Worm (Caenorhabditis elegans): ENCODE measurements around the gene Y57G11C.20.

Y57G11C.20 gene

ce11 chrIV:14836885-14837284 lies 6.3 kb upstream of the Y57G11C.20 start, which contains the start of gene Y57G11C.22:
Gene Y57G11C.22 (plus strand): TSS chrIV:14837211.
- TF ChIP-seq unc-39 (tag; optimal IDR thresholded peaks at IDR 0.05): no peak
- TF ChIP-seq C34F6.9 (tag; optimal IDR thresholded peaks at IDR 0.05): peak; percentile 61
- TF ChIP-seq nhr-129 (tag; optimal IDR thresholded peaks at IDR 0.05): peak; percentile 72
- peak; percentile 58 for TF ChIP-seq unc-55 (GFP tag; optimal IDR thresholded peaks at IDR 0.05)
- TF ChIP-seq crh-2 (tag; optimal IDR thresholded peaks at IDR 0.05): peak; percentile 42
- TF ChIP-seq lsy-2 (tag; optimal IDR thresholded peaks at IDR 0.05): peak in 1 of 2 experiments; percentile 65
- peak; percentile 43 for TF ChIP-seq mab-5 (tag; optimal IDR thresholded peaks at IDR 0.05)
- TF ChIP-seq mdl-1 (tag; optimal IDR thresholded peaks at IDR 0.05): no peak
- TF ChIP-seq lin-13 (GFP tag; optimal IDR thresholded peaks at IDR 0.05): peak; percentile 7
- TF ChIP-seq nhr-237 (tag; optimal IDR thresholded peaks at IDR 0.05): no peak

DNA sequence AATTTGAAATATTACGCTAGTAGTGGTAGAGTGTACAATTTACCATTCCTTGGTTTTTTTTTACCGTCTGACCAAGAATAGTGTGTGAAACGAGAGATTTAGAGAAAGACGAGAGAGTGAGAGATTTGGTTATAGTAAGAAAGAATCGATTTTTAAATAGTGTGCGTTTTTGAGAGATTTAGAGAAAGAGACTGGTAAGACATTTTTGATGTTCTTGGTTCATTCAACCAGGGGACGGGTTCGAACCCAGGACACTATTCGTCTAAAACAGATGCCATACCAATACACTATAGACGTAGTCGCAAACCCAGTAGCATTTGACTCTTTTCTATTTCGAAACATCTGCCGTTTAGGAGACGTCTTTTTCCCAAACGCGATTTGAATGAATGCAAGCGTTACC lies 5.1 kb upstream of the Y57G11C.20 start:
- TF ChIP-seq sma-3 (GFP tag; optimal IDR thresholded peaks at IDR 0.05): peak; percentile 93
- TF ChIP-seq blmp-1 (tag; optimal IDR thresholded peaks at IDR 0.05; ENCODE audit: insufficient read depth): peak; percentile 56
- TF ChIP-seq nhr-10 (tag; optimal IDR thresholded peaks at IDR 0.05): no peak
- TF ChIP-seq ztf-4 (tag; optimal IDR thresholded peaks at IDR 0.05): peak; percentile 52
- peak; percentile 75 for TF ChIP-seq gmeb-1 (tag; optimal IDR thresholded peaks at IDR 0.05)
- peak; percentile 77 to 90 for TF ChIP-seq lsy-2 (tag; optimal IDR thresholded peaks at IDR 0.05)
- no peak for TF ChIP-seq nhr-77 (tag; optimal IDR thresholded peaks at IDR 0.05)
- no peak for TF ChIP-seq peb-1 (tag; optimal IDR thresholded peaks at IDR 0.05)
- peak; percentile 80 for TF ChIP-seq egl-27 (tag; optimal IDR thresholded peaks at IDR 0.05)
- peak; percentile 89 for TF ChIP-seq sem-4 (tag; optimal IDR thresholded peaks at IDR 0.05)
- peak; percentile 30 for TF ChIP-seq ceh-16 (tag; optimal IDR thresholded peaks at IDR 0.05)
- TF ChIP-seq sma-9 (GFP tag; optimal IDR thresholded peaks at IDR 0.05): peak; percentile 94
- TF ChIP-seq sma-9 (tag; optimal IDR thresholded peaks at IDR 0.05): no peak
- peak; percentile 85 for TF ChIP-seq F13H6.1 (tag; optimal IDR thresholded peaks at IDR 0.05)
- no peak for TF ChIP-seq skn-1 (tag; optimal IDR thresholded peaks at IDR 0.05)
- TF ChIP-seq C34F6.9 (tag; optimal IDR thresholded peaks at IDR 0.05): peak; percentile 94
- TF ChIP-seq R02D3.7 (tag; optimal IDR thresholded peaks at IDR 0.05): no peak
- peak; percentile 84 for TF ChIP-seq crh-2 (tag; optimal IDR thresholded peaks at IDR 0.05)
- peak; percentile 64 for TF ChIP-seq zag-1 (tag; optimal IDR thresholded peaks at IDR 0.05)
- TF ChIP-seq unc-39 (tag; optimal IDR thresholded peaks at IDR 0.05): no peak
- peak; percentile 76 for TF ChIP-seq Y55F3AM.14 (GFP tag; optimal IDR thresholded peaks at IDR 0.05)
- peak; percentile 93 for TF ChIP-seq unc-55 (GFP tag; optimal IDR thresholded peaks at IDR 0.05)
- TF ChIP-seq fos-1 (tag; optimal IDR thresholded peaks at IDR 0.05): peak; percentile 49
- peak; percentile 97 for TF ChIP-seq nhr-129 (tag; optimal IDR thresholded peaks at IDR 0.05)
- TF ChIP-seq nhr-25 (tag; optimal IDR thresholded peaks at IDR 0.05): peak; percentile 83
- peak; percentile 21 for TF ChIP-seq ztf-11 (tag; optimal IDR thresholded peaks at IDR 0.05)
- TF ChIP-seq nhr-21 (tag; optimal IDR thresholded peaks at IDR 0.05): peak; percentile 86
- TF ChIP-seq snpc-4 (tag; optimal IDR thresholded peaks at IDR 0.05): peak; percentile 8
- TF ChIP-seq lin-13 (GFP tag; optimal IDR thresholded peaks at IDR 0.05): peak; percentile 83
- peak; percentile 76 for TF ChIP-seq nhr-6 (tag; optimal IDR thresholded peaks at IDR 0.05)
- TF ChIP-seq mab-5 (tag; optimal IDR thresholded peaks at IDR 0.05): peak; percentile 53

DNA sequence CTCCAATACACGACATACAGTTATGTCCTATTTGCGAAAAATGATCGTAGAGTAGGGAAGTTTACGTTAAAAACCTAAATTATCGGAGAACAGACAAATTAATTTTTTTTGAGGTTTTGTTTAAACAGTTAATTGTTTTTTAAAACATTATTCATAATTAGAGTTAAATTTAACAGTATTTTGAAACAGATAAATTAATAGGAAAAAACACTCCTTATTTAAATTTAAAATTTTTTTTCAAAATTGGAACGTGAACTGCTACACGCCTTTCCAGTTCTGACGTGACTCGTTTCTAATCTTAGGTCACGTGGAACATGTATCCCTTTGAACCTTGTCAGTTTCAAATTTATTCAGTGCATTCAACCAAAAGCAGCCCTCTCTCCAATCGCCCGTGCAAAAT lies 10.5 kb downstream of the Y57G11C.20 start, which contains the start of gene Y57G11C.52:
TSS of gene Y57G11C.52 (plus strand) at position 301 of the 400 bp plus-strand sequence.
- TF ChIP-seq sem-4 (tag; optimal IDR thresholded peaks at IDR 0.05) (no peak), nhr-10 (tag; optimal IDR thresholded peaks at IDR 0.05) (no peak), ZK546.5 (tag; optimal IDR thresholded peaks at IDR 0.05) (no peak), sma-3 (GFP tag; optimal IDR thresholded peaks at IDR 0.05) (no peak), peb-1 (tag; optimal IDR thresholded peaks at IDR 0.05) (no peak), skn-1 (tag; optimal IDR thresholded peaks at IDR 0.05) (no peak), C34F6.9 (tag; optimal IDR thresholded peaks at IDR 0.05) (no peak), lin-13 (GFP tag; optimal IDR thresholded peaks at IDR 0.05) (no peak), nhr-25 (tag; optimal IDR thresholded peaks at IDR 0.05) (no peak), ama-1 (optimal IDR thresholded peaks at IDR 0.05) (no peak), mdl-1 (tag; optimal IDR thresholded peaks at IDR 0.05) (no peak), aly-2 (tag; optimal IDR thresholded peaks at IDR 0.05) (no peak), nhr-237 (tag; optimal IDR thresholded peaks at IDR 0.05) (no peak), elt-3 (tag; optimal IDR thresholded peaks at IDR 0.05) (no peak), blmp-1 (tag; optimal IDR thresholded peaks at IDR 0.05; ENCODE audit: insufficient read depth) (no peak), gmeb-1 (tag; optimal IDR thresholded peaks at IDR 0.05) (no peak), ztf-11 (tag; optimal IDR thresholded peaks at IDR 0.05) (no peak)

DNA sequence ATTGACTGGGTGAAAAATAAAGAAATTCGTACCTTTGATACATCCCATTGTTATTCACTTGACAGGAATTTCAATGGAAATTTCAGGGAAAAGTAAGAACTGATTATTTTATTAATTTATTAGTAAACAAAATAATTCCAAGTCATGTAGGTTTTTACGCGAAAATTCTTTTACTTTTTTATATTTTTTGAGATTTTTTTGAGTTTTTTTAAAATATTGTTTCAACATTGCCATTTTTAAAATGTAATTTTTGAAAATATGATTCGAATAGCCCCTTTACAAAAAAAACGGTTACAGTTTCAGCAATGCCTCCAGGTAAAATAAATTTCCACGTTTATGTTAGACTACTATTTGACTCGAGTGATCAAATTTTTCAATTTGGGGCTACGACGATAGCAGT lies 18.5 kb downstream of the Y57G11C.20 start, which contains the start of gene Y57G11C.23:
TSS of gene Y57G11C.23 (minus strand) at position 101 of the 400 bp plus-strand sequence.
- no peak for TF ChIP-seq alr-1 (tag; optimal IDR thresholded peaks at IDR 0.05)
- TF ChIP-seq ztf-4 (tag; optimal IDR thresholded peaks at IDR 0.05): no peak
- TF ChIP-seq sma-3 (GFP tag; optimal IDR thresholded peaks at IDR 0.05): no peak
- no peak for TF ChIP-seq lin-13 (GFP tag; optimal IDR thresholded peaks at IDR 0.05)
- no peak for TF ChIP-seq sem-4 (tag; optimal IDR thresholded peaks at IDR 0.05)
- TF ChIP-seq fos-1 (tag; optimal IDR thresholded peaks at IDR 0.05): no peak
- no peak for TF ChIP-seq nhr-6 (tag; optimal IDR thresholded peaks at IDR 0.05)
- TF ChIP-seq sma-9 (GFP tag; optimal IDR thresholded peaks at IDR 0.05): no peak
- no peak for TF ChIP-seq sma-9 (tag; optimal IDR thresholded peaks at IDR 0.05)
- TF ChIP-seq nhr-21 (tag; optimal IDR thresholded peaks at IDR 0.05): no peak
- TF ChIP-seq nhr-10 (tag; optimal IDR thresholded peaks at IDR 0.05): no peak
- no peak for TF ChIP-seq unc-62 (GFP tag; optimal IDR thresholded peaks at IDR 0.05)
- no peak for TF ChIP-seq skn-1 (tag; optimal IDR thresholded peaks at IDR 0.05)
- TF ChIP-seq dmd-4 (tag; optimal IDR thresholded peaks at IDR 0.05): no peak
- no peak for TF ChIP-seq ceh-82 (tag; optimal IDR thresholded peaks at IDR 0.05)
- no peak for TF ChIP-seq ceh-16 (tag; optimal IDR thresholded peaks at IDR 0.05)
- no peak for TF ChIP-seq nhr-11 (tag; optimal IDR thresholded peaks at IDR 0.05)
- no peak for TF ChIP-seq nhr-77 (tag; optimal IDR thresholded peaks at IDR 0.05)
- TF ChIP-seq blmp-1 (tag; optimal IDR thresholded peaks at IDR 0.05; ENCODE audit: insufficient read depth): no peak

All from whole organism, L2 larva.